Fruit fly (Drosophila melanogaster) whole organism, embryonic: ENCODE measurements around the gene Coq5.

ENCODE experiments used
- CG10543 ChIP-seq: fragments of 200-800 bp; sonication (Bioruptor generic); optimal IDR thresholded peaks from 3 replicates; lab custom pipeline; 2017; ENCODE audit warnings: missing biosample characterization, mild to moderate bottlenecking, missing genetic modification characterization, moderate library complexity
- CG10959 ChIP-seq: fragments of 200-800 bp; sonication (Bioruptor generic); IDR thresholded peaks from 2 replicates; pipeline ENCODE4 v1.3.6; 2022; ENCODE audit warnings: missing biosample characterization, missing genetic modification characterization
- CG11695 ChIP-seq: fragments of 200-800 bp; sonication (Bioruptor generic); IDR thresholded peaks from 3 replicates; pipeline ENCODE4 v1.3.6; 2022; ENCODE audit warnings: missing biosample characterization, missing genetic modification characterization
- CG12236 ChIP-seq: fragments of 200-800 bp; sonication (Bioruptor generic); optimal IDR thresholded peaks from 2 replicates; lab custom pipeline; 2016; ENCODE audit warnings: missing biosample characterization, missing genetic modification characterization
- CG12942 ChIP-seq: fragments of 200-800 bp; sonication (Bioruptor generic); optimal IDR thresholded peaks from 3 replicates; lab custom pipeline; 2016; ENCODE audit warnings: missing biosample characterization, missing genetic modification characterization
- CG14965 ChIP-seq: fragments of 200-800 bp; sonication (Bioruptor generic); optimal IDR thresholded peaks from 2 replicates; lab custom pipeline; 2016; ENCODE audit warnings: missing biosample characterization, missing genetic modification characterization, borderline replicate concordance
- CG16815 ChIP-seq: fragments of 200-800 bp; sonication (Bioruptor generic); optimal IDR thresholded peaks from 3 replicates; lab custom pipeline; 2017; ENCODE audit warnings: missing biosample characterization, mild to moderate bottlenecking, missing genetic modification characterization
- CG17359 ChIP-seq: fragments of 200-800 bp; sonication (Bioruptor generic); optimal IDR thresholded peaks from 3 replicates; lab custom pipeline; 2018; ENCODE audit warnings: missing biosample characterization, mild to moderate bottlenecking, missing genetic modification characterization, moderate library complexity
- CG17385 ChIP-seq: fragments of 200-800 bp; sonication (Bioruptor generic); optimal IDR thresholded peaks from 3 replicates; lab custom pipeline; 2018; ENCODE audit warnings: missing biosample characterization, mild to moderate bottlenecking, missing genetic modification characterization
- CG1832 ChIP-seq: fragments of 200-800 bp; sonication (Bioruptor generic); optimal IDR thresholded peaks from 2 replicates; lab custom pipeline; 2017; ENCODE audit warnings: missing biosample characterization, mild to moderate bottlenecking, missing genetic modification characterization, inconsistent platforms
- CG2129 ChIP-seq: fragments of 200-800 bp; sonication (Bioruptor generic); IDR thresholded peaks from 2 replicates; pipeline ENCODE4 v1.3.6; 2022; ENCODE audit warnings: missing biosample characterization, missing genetic modification characterization; ENCODE audit not compliant: partially characterized antibody
- CG30403 ChIP-seq: fragments of 200-800 bp; sonication (Bioruptor generic); optimal IDR thresholded peaks from 3 replicates; lab custom pipeline; 2016; ENCODE audit warnings: missing biosample characterization, missing genetic modification characterization
- CG3163 ChIP-seq: fragments of 200-800 bp; sonication (Bioruptor generic); optimal IDR thresholded peaks from 3 replicates; lab custom pipeline; 2016; ENCODE audit warnings: missing biosample characterization, missing genetic modification characterization
- CG32532 ChIP-seq: fragments of 200-800 bp; sonication (Bioruptor generic); IDR thresholded peaks from 2 replicates; pipeline ENCODE4 v1.3.6; 2022; ENCODE audit warnings: missing biosample characterization, missing genetic modification characterization
- CG3281 ChIP-seq: fragments of 200-800 bp; sonication (Bioruptor generic); optimal IDR thresholded peaks from 3 replicates; lab custom pipeline; 2017; ENCODE audit warnings: missing biosample characterization, mild to moderate bottlenecking, missing genetic modification characterization
- CG4854 ChIP-seq: fragments of 200-800 bp; sonication (Bioruptor generic); optimal IDR thresholded peaks from 2 replicates; lab custom pipeline; 2016; ENCODE audit warnings: missing biosample characterization, missing genetic modification characterization, inconsistent platforms
- CG7271 ChIP-seq: fragments of 200-800 bp; sonication (Bioruptor generic); optimal IDR thresholded peaks from 2 replicates; lab custom pipeline; 2018; ENCODE audit warnings: missing biosample characterization, mild to moderate bottlenecking, missing genetic modification characterization, moderate library complexity
- CG8359 ChIP-seq: fragments of 200-800 bp; sonication (Bioruptor generic); optimal IDR thresholded peaks from 2 replicates; lab custom pipeline; 2017; ENCODE audit warnings: missing biosample characterization, mild to moderate bottlenecking, missing genetic modification characterization, borderline replicate concordance
- CG9215 ChIP-seq: fragments of 200-800 bp; sonication (Bioruptor generic); IDR thresholded peaks from 2 replicates; pipeline ENCODE4 v1.3.6; 2022; ENCODE audit warnings: missing biosample characterization, missing genetic modification characterization
- CTCF ChIP-seq: fragments of 200-800 bp; sonication (Bioruptor generic); optimal IDR thresholded peaks from 2 replicates; lab custom pipeline; 2017; ENCODE audit warnings: missing biosample characterization, mild to moderate bottlenecking, missing genetic modification characterization, moderate library complexity
- Deaf1 ChIP-seq: fragments of 200-800 bp; optimal IDR thresholded peaks from 3 replicates; lab custom pipeline; 2019; ENCODE audit warnings: missing biosample characterization, mild to moderate bottlenecking, missing genetic modification characterization, moderate library complexity
- Dp ChIP-seq: fragments of 200-800 bp; sonication (Bioruptor generic); optimal IDR thresholded peaks from 2 replicates; lab custom pipeline; 2018; ENCODE audit warnings: missing biosample characterization, mild to moderate bottlenecking, missing genetic modification characterization, moderate library complexity
- Ets97D ChIP-seq: fragments of 200-800 bp; sonication (Bioruptor generic); optimal IDR thresholded peaks from 3 replicates; lab custom pipeline; 2016; ENCODE audit warnings: missing biosample characterization, missing genetic modification characterization
- Hr51 ChIP-seq, 2 experiments: fragments of 200-800 bp; sonication (Bioruptor generic); optimal IDR thresholded peaks; 2 replicates in 1 of 2; 3 replicates in 1 of 2; lab custom pipeline; 2016 to 2018; ENCODE audit warnings: missing biosample characterization in 2 of 2, missing genetic modification characterization in 2 of 2, mild to moderate bottlenecking in 1 of 2, moderate library complexity in 1 of 2
- NC2α ChIP-seq: fragments of 200-800 bp; sonication (Bioruptor generic); optimal IDR thresholded peaks from 2 replicates; lab custom pipeline; 2016; ENCODE audit warnings: missing biosample characterization, missing genetic modification characterization
- Optix ChIP-seq: fragments of 200-800 bp; sonication (Bioruptor generic); IDR thresholded peaks from 3 replicates; pipeline ENCODE4 v1.3.6; 2022; ENCODE audit warnings: missing biosample characterization, missing genetic modification characterization
- Poxn ChIP-seq: fragments of 200-800 bp; sonication (Bioruptor generic); IDR thresholded peaks from 2 replicates; pipeline ENCODE4 v1.3.6; 2022; ENCODE audit warnings: missing biosample characterization, missing genetic modification characterization
- Rx ChIP-seq: fragments of 200-800 bp; sonication (Bioruptor generic); IDR thresholded peaks from 2 replicates; pipeline ENCODE4 v1.3.6; 2022; ENCODE audit warnings: missing biosample characterization, missing genetic modification characterization
- TFAM ChIP-seq: fragments of 200-800 bp; sonication (Bioruptor generic); optimal IDR thresholded peaks from 2 replicates; lab custom pipeline; 2017; ENCODE audit warnings: missing biosample characterization, missing genetic modification characterization, inconsistent platforms
- bowl ChIP-seq: fragments of 200-800 bp; sonication (Bioruptor generic); IDR thresholded peaks from 2 replicates; pipeline ENCODE4 v1.3.6; 2022; ENCODE audit warnings: missing biosample characterization, missing genetic modification characterization
- cato ChIP-seq: fragments of 200-800 bp; sonication (Bioruptor generic); optimal IDR thresholded peaks from 2 replicates; lab custom pipeline; 2016; ENCODE audit warnings: missing biosample characterization, missing genetic modification characterization, borderline replicate concordance
- ci ChIP-seq: fragments of 200-800 bp; sonication (Bioruptor generic); IDR thresholded peaks from 3 replicates; pipeline ENCODE4 v1.3.6; 2022; ENCODE audit warnings: missing biosample characterization, missing genetic modification characterization
- dan ChIP-seq: fragments of 200-800 bp; sonication (Bioruptor generic); IDR thresholded peaks from 2 replicates; pipeline ENCODE4 v1.3.6; 2022; ENCODE audit warnings: missing biosample characterization, missing genetic modification characterization
- dysf ChIP-seq: fragments of 200-800 bp; sonication (Bioruptor generic); IDR thresholded peaks from 3 replicates; pipeline ENCODE4 v1.3.6; 2022; ENCODE audit warnings: missing biosample characterization, missing genetic modification characterization
- gsb ChIP-seq: fragments of 200-800 bp; sonication (Bioruptor generic); IDR thresholded peaks from 2 replicates; pipeline ENCODE4 v1.3.6; 2022; ENCODE audit warnings: missing biosample characterization, missing genetic modification characterization
- knrl ChIP-seq: fragments of 200-800 bp; sonication (Bioruptor generic); IDR thresholded peaks from 3 replicates; pipeline ENCODE4 v1.3.6; 2022; ENCODE audit warnings: missing biosample characterization, missing genetic modification characterization; ENCODE audit not compliant: partially characterized antibody
- lab ChIP-seq: fragments of 200-800 bp; sonication (Bioruptor generic); optimal IDR thresholded peaks from 3 replicates; lab custom pipeline; 2017; ENCODE audit warnings: missing biosample characterization, missing genetic modification characterization, mild to moderate bottlenecking, moderate library complexity, missing genetic modification reagents
- lola ChIP-seq, 3 experiments: fragments of >200 bp in 2 of 3; fragments of 200-800 bp in 1 of 3; sonication (Bioruptor generic) in 1 of 3; optimal IDR thresholded peaks; 2 replicates each; lab custom pipeline; 2017 to 2019; ENCODE audit warnings: missing biosample characterization in 3 of 3, missing genetic modification characterization in 3 of 3, mild to moderate bottlenecking in 1 of 3, moderate library complexity in 1 of 3
- lov ChIP-seq, 2 experiments: fragments of 200-800 bp in 1 of 2; fragments of >200 bp in 1 of 2; sonication (Bioruptor generic) in 1 of 2; IDR thresholded peaks in 1 of 2; optimal IDR thresholded peaks in 1 of 2; 2 replicates in 1 of 2; 3 replicates in 1 of 2; pipeline versions ENCODE4 v1.3.6 to Lab custom; 2017 to 2022; ENCODE audit warnings: missing biosample characterization in 1 of 2, missing genetic modification characterization in 1 of 2
- luna ChIP-seq: fragments of 200-800 bp; sonication (Bioruptor generic); optimal IDR thresholded peaks from 2 replicates; lab custom pipeline; 2016; ENCODE audit warnings: missing biosample characterization, missing genetic modification characterization
- nerfin-2 ChIP-seq: fragments of 200-800 bp; sonication (Bioruptor generic); IDR thresholded peaks from 2 replicates; pipeline ENCODE4 v1.3.6; 2022; ENCODE audit warnings: missing biosample characterization, missing genetic modification characterization; ENCODE audit not compliant: partially characterized antibody
- nom ChIP-seq: fragments of 200-800 bp; sonication (Bioruptor generic); optimal IDR thresholded peaks from 2 replicates; lab custom pipeline; 2017; ENCODE audit warnings: missing biosample characterization, missing genetic modification characterization, mild to moderate bottlenecking, moderate library complexity, missing genetic modification reagents
- pnt ChIP-seq: fragments of 200-800 bp; sonication (Bioruptor generic); optimal IDR thresholded peaks from 3 replicates; lab custom pipeline; 2016; ENCODE audit warnings: missing biosample characterization, missing genetic modification characterization
- usp ChIP-seq: fragments of >200 bp; optimal IDR thresholded peaks from 2 replicates; lab custom pipeline; 2017; ENCODE audit warnings: missing biosample characterization, missing genetic modification characterization
- vfl ChIP-seq: fragments of 200-800 bp; sonication (Bioruptor generic); optimal IDR thresholded peaks from 2 replicates; lab custom pipeline; 2016; ENCODE audit warnings: missing biosample characterization, missing genetic modification characterization
- vvl ChIP-seq: fragments of 200-800 bp; sonication (Bioruptor generic); IDR thresholded peaks from 2 replicates; pipeline ENCODE4 v1.3.6; 2022; ENCODE audit warnings: missing biosample characterization, missing genetic modification characterization
- zen2 ChIP-seq: fragments of 200-800 bp; sonication (Bioruptor generic); IDR thresholded peaks from 3 replicates; pipeline ENCODE4 v1.3.6; 2022; ENCODE audit warnings: missing biosample characterization, missing genetic modification characterization; ENCODE audit not compliant: partially characterized antibody
- zf30C ChIP-seq: fragments of 200-800 bp; sonication (Bioruptor generic); optimal IDR thresholded peaks from 3 replicates; lab custom pipeline; 2018; ENCODE audit warnings: missing biosample characterization, mild to moderate bottlenecking, missing genetic modification characterization

Gene Coq5

dm6 chrX:13232406-13233195 is 38.2 kb upstream of the Coq5 start (continued):
- TF ChIP-seq ci: peak; percentile 91
- peak; percentile 88 for TF ChIP-seq vvl (GFP tag; lab: Robert Waterston, UW)
- no peak for TF ChIP-seq zf30C
- no peak for TF ChIP-seq zen2 (GFP tag; lab: Robert Waterston, UW)
- TF ChIP-seq usp: no peak
- TF ChIP-seq bowl (GFP tag; lab: Robert Waterston, UW): peak; percentile 82
- no peak for TF ChIP-seq luna
- peak; percentile 50; the same call in 1 of the 2 replicates for TF ChIP-seq CG9215 (GFP tag; lab: Robert Waterston, UW)
- TF ChIP-seq nerfin-2 (GFP tag; lab: Robert Waterston, UW): no peak
- peak; percentile 2 for TF ChIP-seq CG10543 (GFP tag; lab: Kevin White, UChicago)
- TF ChIP-seq CG3163 (GFP tag; lab: Kevin White, UChicago): peak; percentile 35
- no peak for TF ChIP-seq CG7271 (tag; lab: Kevin White, UChicago)
- TF ChIP-seq CG12942 (GFP tag; lab: Kevin White, UChicago): peak; percentile 47
- peak; percentile 31 for TF ChIP-seq Ets97D (GFP tag; lab: Kevin White, UChicago)
- peak; percentile 73 for TF ChIP-seq Rx (GFP tag; lab: Robert Waterston, UW)
- no peak for TF ChIP-seq CTCF (GFP tag; lab: Kevin White, UChicago)
- no peak for TF ChIP-seq Dp (GFP tag; lab: Kevin White, UChicago)
- peak; percentile 76 for TF ChIP-seq CG17359 (tag; lab: Kevin White, UChicago)
- peak; percentile 50 for TF ChIP-seq CG3281 (GFP tag; lab: Kevin White, UChicago)
- peak; percentile 49 to 77 for TF ChIP-seq Hr51 (GFP tag; optimal IDR thresholded peaks at IDR 0.05; lab: Kevin White, UChicago)
- TF ChIP-seq CG17385 (GFP tag; lab: Kevin White, UChicago): peak; percentile 60
- peak in 1 of 3 experiments; percentile 45 for TF ChIP-seq lola (GFP tag; optimal IDR thresholded peaks at IDR 0.05; lab: Kevin White, UChicago)
- TF ChIP-seq CG4854 (GFP tag; lab: Kevin White, UChicago): peak; percentile 31
- no peak for TF ChIP-seq CG1832 (GFP tag; lab: Kevin White, UChicago)
- peak; percentile 77 for TF ChIP-seq Optix (GFP tag; lab: Robert Waterston, UW)
- no peak for TF ChIP-seq knrl (GFP tag; lab: Robert Waterston, UW)
- peak; percentile 80 for TF ChIP-seq lab (GFP tag; lab: Kevin White, UChicago)
- TF ChIP-seq CG8359: peak; percentile 51
- 0 out of 2 replicates have a peak, but pooled peaks have one; percentile 21 for TF ChIP-seq Poxn (GFP tag; lab: Robert Waterston, UW)
- no peak for TF ChIP-seq NC2α (GFP tag; lab: Kevin White, UChicago)
- TF ChIP-seq CG11695 (GFP tag; lab: Robert Waterston, UW): peak; percentile 65
- peak; percentile 39 for TF ChIP-seq Deaf1 (tag; lab: Kevin White, UChicago)
- no peak for TF ChIP-seq lov (optimal IDR thresholded peaks at IDR 0.05; lab: Kevin White, UChicago)
- 0 out of 3 replicates have a peak, but pooled peaks have one; percentile 66 for TF ChIP-seq lov (GFP tag; IDR thresholded peaks at IDR 0.05; lab: Robert Waterston, UW)
- no peak for TF ChIP-seq nom (GFP tag; lab: Kevin White, UChicago)
- peak; percentile 25; the same call in 1 of the 2 replicates for TF ChIP-seq CG10959 (GFP tag; lab: Robert Waterston, UW)
- peak; percentile 65 for TF ChIP-seq gsb
- TF ChIP-seq CG32532 (GFP tag; lab: Robert Waterston, UW): peak; percentile 73
- TF ChIP-seq CG2129 (GFP tag; lab: Robert Waterston, UW): no peak
- TF ChIP-seq dan (GFP tag; lab: Robert Waterston, UW): peak; percentile 20; the same call in 1 of the 2 replicates
- peak; percentile 24 for TF ChIP-seq cato (GFP tag; lab: Kevin White, UChicago)
- TF ChIP-seq CG30403: peak; percentile 78
- TF ChIP-seq CG14965 (GFP tag; lab: Kevin White, UChicago): no peak
- peak; percentile 36 for TF ChIP-seq CG16815 (GFP tag; lab: Kevin White, UChicago)
- no peak for TF ChIP-seq TFAM (GFP tag; lab: Kevin White, UChicago)
- TF ChIP-seq CG12236 (GFP tag; lab: Kevin White, UChicago): peak; percentile 31
- TF ChIP-seq vfl (GFP tag; lab: Kevin White, UChicago): no peak
- peak; percentile 70 for TF ChIP-seq pnt (GFP tag; lab: Kevin White, UChicago)
- TF ChIP-seq dysf (GFP tag; lab: Robert Waterston, UW): peak; percentile 85
